Worm (Caenorhabditis elegans) whole organism, late embryonic: ENCODE data around the gene gcy-15.

Experiments used
- C38D4.7 ChIP-seq: fragments of 200-800 bp; sonication (Bioruptor generic); optimal IDR thresholded peaks from 2 replicates; lab custom pipeline; 2018; ENCODE audit warnings: mild to moderate bottlenecking, missing genetic modification characterization, moderate library complexity, missing compliant biosample characterization
- F13H6.1 ChIP-seq: sonication (generic microtip); optimal IDR thresholded peaks from 2 replicates; lab custom pipeline; 2016; ENCODE audit warnings: missing genetic modification characterization, missing compliant biosample characterization
- K02D7.2 ChIP-seq: sonication (generic microtip); optimal IDR thresholded peaks from 2 replicates; lab custom pipeline; 2017; ENCODE audit warnings: mild to moderate bottlenecking, missing genetic modification characterization, missing compliant biosample characterization
- K09A11.1 ChIP-seq: sonication (generic microtip); optimal IDR thresholded peaks from 2 replicates; lab custom pipeline; 2017; ENCODE audit warnings: antibody characterized with exemption, mild to moderate bottlenecking, missing genetic modification characterization, missing compliant biosample characterization; ENCODE audit not compliant: insufficient read depth
- Y22D7AL.16 ChIP-seq: sonication (generic microtip); optimal IDR thresholded peaks from 2 replicates; lab custom pipeline; 2016; ENCODE audit warnings: missing genetic modification characterization, missing compliant biosample characterization
- ama-1 ChIP-seq: fragments of 150-350 bp; optimal IDR thresholded peaks from 2 replicates; lab custom pipeline; 2014
- ceh-14 ChIP-seq: sonication (generic microtip); optimal IDR thresholded peaks from 2 replicates; lab custom pipeline; 2016; ENCODE audit warnings: missing genotype, missing genetic modification characterization, missing compliant biosample characterization
- ceh-18 ChIP-seq: sonication (generic microtip); optimal IDR thresholded peaks from 2 replicates; lab custom pipeline; 2016; ENCODE audit warnings: missing genetic modification characterization, missing compliant biosample characterization
- ceh-2 ChIP-seq: sonication (generic microtip); optimal IDR thresholded peaks from 2 replicates; lab custom pipeline; 2016; ENCODE audit warnings: missing genotype, missing genetic modification characterization, missing compliant biosample characterization
- ceh-34 ChIP-seq: sonication (generic microtip); optimal IDR thresholded peaks from 2 replicates; lab custom pipeline; 2016; ENCODE audit warnings: mild to moderate bottlenecking, missing genetic modification characterization, missing compliant biosample characterization
- ceh-45 ChIP-seq: fragments of 200-800 bp; sonication (Bioruptor generic); IDR thresholded peaks from 2 replicates; pipeline ENCODE4 v1.3.6; 2022; ENCODE audit warnings: missing genetic modification reagents, missing genetic modification characterization, missing compliant biosample characterization
- ceh-9 ChIP-seq: sonication (generic microtip); optimal IDR thresholded peaks from 2 replicates; lab custom pipeline; 2016; ENCODE audit warnings: mild to moderate bottlenecking, missing genetic modification characterization, inconsistent platforms, missing compliant biosample characterization
- dve-1 ChIP-seq: sonication (generic microtip); optimal IDR thresholded peaks from 2 replicates; lab custom pipeline; 2017; ENCODE audit warnings: antibody characterized with exemption, mild to moderate bottlenecking, missing genetic modification characterization, missing compliant biosample characterization
- elt-2 ChIP-seq: sonication (generic microtip); optimal IDR thresholded peaks from 2 replicates; lab custom pipeline; 2016; ENCODE audit warnings: missing genetic modification reagents, missing genetic modification characterization, missing compliant biosample characterization
- eyg-1 ChIP-seq: sonication (generic microtip); optimal IDR thresholded peaks from 2 replicates; lab custom pipeline; 2016; ENCODE audit warnings: missing genotype, missing genetic modification characterization, missing compliant biosample characterization
- fax-1 ChIP-seq: sonication (generic microtip); optimal IDR thresholded peaks from 2 replicates; lab custom pipeline; 2016; ENCODE audit warnings: missing genotype, missing genetic modification characterization, missing compliant biosample characterization
- fkh-10 ChIP-seq: fragments of 150-350 bp; optimal IDR thresholded peaks from 2 replicates; lab custom pipeline; 2014; ENCODE audit warnings: missing biosample characterization, missing genetic modification reagents, missing genetic modification characterization
- fkh-6 ChIP-seq: sonication (generic microtip); optimal IDR thresholded peaks from 2 replicates; lab custom pipeline; 2016; ENCODE audit warnings: missing genetic modification characterization, missing compliant biosample characterization
- gmeb-2 ChIP-seq: sonication (generic microtip); optimal IDR thresholded peaks from 2 replicates; lab custom pipeline; 2016; ENCODE audit warnings: missing genetic modification characterization, inconsistent platforms, missing compliant biosample characterization
- hlh-8 ChIP-seq: sonication (generic microtip); optimal IDR thresholded peaks from 2 replicates; lab custom pipeline; 2016; ENCODE audit warnings: missing genotype, missing genetic modification characterization, missing compliant biosample characterization
- lim-6 ChIP-seq: sonication (generic microtip); optimal IDR thresholded peaks from 2 replicates; lab custom pipeline; 2016; ENCODE audit warnings: missing genetic modification characterization, missing compliant biosample characterization
- lin-11 ChIP-seq: fragments of 200-800 bp; sonication (Bioruptor generic); optimal IDR thresholded peaks from 2 replicates; lab custom pipeline; 2018; ENCODE audit warnings: mild to moderate bottlenecking, missing genetic modification characterization, missing compliant biosample characterization
- madf-2 ChIP-seq: sonication (generic microtip); optimal IDR thresholded peaks from 2 replicates; lab custom pipeline; 2017; ENCODE audit warnings: missing genetic modification characterization, missing compliant biosample characterization
- nhr-11 ChIP-seq: fragments of 150-350 bp; optimal IDR thresholded peaks from 2 replicates; lab custom pipeline; 2014; ENCODE audit warnings: missing biosample characterization, missing genetic modification characterization
- nhr-232 ChIP-seq: sonication (generic microtip); optimal IDR thresholded peaks from 2 replicates; lab custom pipeline; 2016; ENCODE audit warnings: missing genetic modification characterization, missing compliant biosample characterization
- odd-2 ChIP-seq: sonication (generic microtip); optimal IDR thresholded peaks from 2 replicates; lab custom pipeline; 2017; ENCODE audit warnings: antibody characterized with exemption, mild to moderate bottlenecking, missing genetic modification characterization, missing compliant biosample characterization
- pat-9 ChIP-seq: fragments of 200-800 bp; sonication (Bioruptor generic); optimal IDR thresholded peaks from 2 replicates; lab custom pipeline; 2018; ENCODE audit warnings: mild to moderate bottlenecking, missing genetic modification characterization, moderate library complexity, missing compliant biosample characterization
- pax-1 ChIP-seq: fragments of 150-350 bp; optimal IDR thresholded peaks from 2 replicates; lab custom pipeline; 2014; ENCODE audit warnings: missing biosample characterization, missing genetic modification characterization
- pha-4 ChIP-seq: fragments of 150-350 bp; optimal IDR thresholded peaks from 2 replicates; lab custom pipeline; 2018; ENCODE audit warnings: missing biosample characterization, missing genetic modification reagents, missing genetic modification characterization
- pqm-1 ChIP-seq: sonication (generic microtip); optimal IDR thresholded peaks from 2 replicates; lab custom pipeline; 2016; ENCODE audit warnings: missing genetic modification characterization, missing compliant biosample characterization
- sdc-2 ChIP-seq: sonication (generic microtip); optimal IDR thresholded peaks from 2 replicates; lab custom pipeline; 2016; ENCODE audit warnings: missing genotype, missing genetic modification characterization, missing compliant biosample characterization
- sox-2 ChIP-seq: fragments of 200-800 bp; sonication (Bioruptor generic); IDR thresholded peaks from 2 replicates; pipeline ENCODE4 v1.3.6; 2022; ENCODE audit warnings: missing genetic modification reagents, missing genetic modification characterization, missing compliant biosample characterization
- sox-4 ChIP-seq: sonication (generic microtip); optimal IDR thresholded peaks from 2 replicates; lab custom pipeline; 2017; ENCODE audit warnings: mild to moderate bottlenecking, missing genetic modification characterization, inconsistent platforms, missing compliant biosample characterization
- syd-9 ChIP-seq: sonication (generic microtip); optimal IDR thresholded peaks from 2 replicates; lab custom pipeline; 2016; ENCODE audit warnings: mild to moderate bottlenecking, missing genetic modification characterization, moderate library complexity, missing compliant biosample characterization
- tbx-2 ChIP-seq: sonication (generic microtip); optimal IDR thresholded peaks from 2 replicates; lab custom pipeline; 2016; ENCODE audit warnings: missing genetic modification characterization, missing compliant biosample characterization
- tbx-7 ChIP-seq: sonication (generic microtip); optimal IDR thresholded peaks from 2 replicates; lab custom pipeline; 2016; ENCODE audit warnings: missing genotype, missing genetic modification characterization, missing compliant biosample characterization
- ttx-3 ChIP-seq: sonication (generic microtip); optimal IDR thresholded peaks from 2 replicates; lab custom pipeline; 2016; ENCODE audit warnings: missing genetic modification reagents, missing genetic modification characterization, missing compliant biosample characterization
- unc-3 ChIP-seq, 2 experiments: fragments of 200-800 bp in 1 of 2; sonication (Bioruptor generic) in 1 of 2; sonication (generic microtip) in 1 of 2; conservative IDR thresholded peaks in 1 of 2; optimal IDR thresholded peaks in 1 of 2; 2 replicates each; pipeline versions ENCODE4 v1.3.6 to Lab custom; 2016 to 2022; ENCODE audit warnings: missing compliant biosample characterization in 2 of 2, missing genetic modification characterization in 2 of 2, missing genetic modification reagents in 1 of 2
- unc-55 ChIP-seq: sonication (generic microtip); optimal IDR thresholded peaks from 2 replicates; lab custom pipeline; 2017; ENCODE audit warnings: missing biosample characterization, missing genetic modification reagents, missing genetic modification characterization
- unc-86 ChIP-seq: sonication (generic microtip); optimal IDR thresholded peaks from 2 replicates; lab custom pipeline; 2016; ENCODE audit warnings: missing genetic modification characterization, missing compliant biosample characterization

The gcy-15 gene

ce11 chrII:3196966-3197365 is at the start of gene gcy-15:
Gene gcy-15, minus strand, starts transcription at chrII:3197066.
- TF ChIP-seq ceh-9 (tag; lab: Kevin White, UChicago) (no peak), pax-1 (no peak)

- TF ChIP-seq syd-9 (no peak), nhr-232 (tag; lab: Kevin White, UChicago) (no peak), pax-1 (no peak), K02D7.2 (tag; lab: Kevin White, UChicago) (no peak), F13H6.1 (tag; lab: Kevin White, UChicago) (no peak), fkh-10 (GFP tag; lab: Kevin White, UChicago) (no peak), gmeb-2 (tag; lab: Kevin White, UChicago) (no peak), ceh-45 (GFP tag; lab: Robert Waterston, UW) (no peak), unc-55 (GFP tag; lab: Kevin White, UChicago) (no peak), nhr-11 (tag; lab: Kevin White, UChicago) (no peak), ama-1 (no peak), sox-2 (GFP tag; lab: Robert Waterston, UW) (no peak), ttx-3 (no peak), unc-3 (GFP tag; conservative IDR thresholded peaks at IDR 0.05; lab: Robert Waterston, UW) (no peak), unc-3 (tag; optimal IDR thresholded peaks at IDR 0.05; lab: Kevin White, UChicago) (no peak), lin-11 (no peak), odd-2 (no peak), tbx-7 (no peak)
- TF ChIP-seq, all 69 proteins: peak for 0
These were observed 49.0 kb upstream of the gcy-15 start, which contains the start of gene C17F4.7 for ce11 chrII:3245836-3246235. Gene C17F4.7, minus strand, starts transcription at chrII:3246015.

DNA sequence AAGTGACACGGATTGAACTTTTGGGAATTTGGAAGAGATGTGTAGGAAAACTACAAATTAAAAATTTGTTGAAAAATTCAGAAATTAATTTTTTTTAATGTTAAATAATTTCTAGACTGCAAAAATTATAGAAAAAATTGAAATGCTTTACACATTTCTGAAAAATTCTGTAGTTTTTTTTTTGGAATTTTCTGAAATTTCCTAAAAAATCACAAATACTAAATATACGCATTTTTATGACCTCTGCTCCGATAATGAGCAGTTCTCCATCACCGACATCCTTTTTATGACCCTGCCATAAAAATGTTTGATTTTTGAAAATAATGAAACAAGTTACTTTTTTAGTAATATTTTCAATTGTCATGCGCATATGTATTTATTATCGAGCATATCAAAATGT is 47.9 kb upstream of the gcy-15 start:
- TF ChIP-seq Y22D7AL.16: no peak
- no peak for TF ChIP-seq sdc-2 (tag; lab: Kevin White, UChicago)
- TF ChIP-seq K09A11.1: no peak
- TF ChIP-seq pat-9 (tag; lab: Kevin White, UChicago): no peak
- no peak for TF ChIP-seq nhr-232 (tag; lab: Kevin White, UChicago)
- no peak for TF ChIP-seq C38D4.7 (GFP tag; lab: Kevin White, UChicago)
- no peak for TF ChIP-seq unc-3 (GFP tag; conservative IDR thresholded peaks at IDR 0.05; lab: Robert Waterston, UW)
- TF ChIP-seq unc-3 (tag; optimal IDR thresholded peaks at IDR 0.05; lab: Kevin White, UChicago): no peak
- TF ChIP-seq lim-6 (tag; lab: Kevin White, UChicago): no peak
- TF ChIP-seq ceh-18 (tag; lab: Kevin White, UChicago): no peak
- TF ChIP-seq ceh-34 (tag; lab: Kevin White, UChicago): no peak
- TF ChIP-seq fkh-6: no peak
- no peak for TF ChIP-seq pqm-1 (tag; lab: Kevin White, UChicago)
- no peak for TF ChIP-seq tbx-2 (tag; lab: Kevin White, UChicago)
- TF ChIP-seq pha-4 (tag; lab: Kevin White, UChicago): no peak
- TF ChIP-seq dve-1 (tag; lab: Kevin White, UChicago): no peak
- no peak for TF ChIP-seq eyg-1
- TF ChIP-seq ceh-2 (tag; lab: Kevin White, UChicago): no peak
- no peak for TF ChIP-seq fax-1 (tag; lab: Kevin White, UChicago)

ce11 chrII:3244070-3244469 is 47.2 kb upstream of the gcy-15 start, which contains the start of gene C17F4.12:
Gene C17F4.12, minus strand, starts transcription at chrII:3244170.
- TF ChIP-seq unc-86 (tag; lab: Kevin White, UChicago): no peak
- no peak for TF ChIP-seq hlh-8 (tag; lab: Kevin White, UChicago)
- TF ChIP-seq Y22D7AL.16: no peak
- no peak for TF ChIP-seq pax-1
- no peak for TF ChIP-seq elt-2 (tag; lab: Kevin White, UChicago)
- no peak for TF ChIP-seq ceh-14 (tag; lab: Kevin White, UChicago)
- TF ChIP-seq madf-2 (tag; lab: Kevin White, UChicago): no peak
- no peak for TF ChIP-seq pat-9 (tag; lab: Kevin White, UChicago)
- no peak for TF ChIP-seq ceh-9 (tag; lab: Kevin White, UChicago)
- no peak for TF ChIP-seq tbx-2 (tag; lab: Kevin White, UChicago)
- no peak for TF ChIP-seq sox-4 (tag; lab: Kevin White, UChicago)
- TF ChIP-seq fax-1 (tag; lab: Kevin White, UChicago): no peak
- TF ChIP-seq unc-3 (GFP tag; conservative IDR thresholded peaks at IDR 0.05; lab: Robert Waterston, UW): no peak
- TF ChIP-seq unc-3 (tag; optimal IDR thresholded peaks at IDR 0.05; lab: Kevin White, UChicago): no peak
- no peak for TF ChIP-seq nhr-232 (tag; lab: Kevin White, UChicago)
- no peak for TF ChIP-seq sdc-2 (tag; lab: Kevin White, UChicago)
